Fruit fly (Drosophila melanogaster) whole organism, embryonic: ENCODE data around the gene MED14.

Experiments
- Bgb ChIP-seq: fragments of 200-800 bp; sonication (Bioruptor generic); IDR thresholded peaks from 2 replicates; pipeline ENCODE4 v1.3.6; 2022; ENCODE audit warnings: missing biosample characterization, missing genetic modification characterization; ENCODE audit not compliant: partially characterized antibody
- C15 ChIP-seq: fragments of 200-800 bp; sonication (Bioruptor generic); IDR thresholded peaks from 3 replicates; pipeline ENCODE4 v1.3.6; 2022; ENCODE audit warnings: missing biosample characterization, missing genetic modification characterization
- CG11093 ChIP-seq: fragments of 200-800 bp; sonication (Bioruptor generic); IDR thresholded peaks from 3 replicates; pipeline ENCODE4 v1.3.6; 2022; ENCODE audit warnings: missing biosample characterization, missing genetic modification characterization
- CG11696 ChIP-seq: fragments of 200-800 bp; sonication (Bioruptor generic); IDR thresholded peaks from 2 replicates; pipeline ENCODE4 v1.3.6; 2022; ENCODE audit warnings: missing biosample characterization, missing genetic modification characterization
- CG13296 ChIP-seq: fragments of 200-800 bp; sonication (Bioruptor generic); optimal IDR thresholded peaks from 3 replicates; lab custom pipeline; 2018; ENCODE audit warnings: missing biosample characterization, mild to moderate bottlenecking, missing genetic modification characterization
- CG13424 ChIP-seq: fragments of 200-800 bp; sonication (Bioruptor generic); optimal IDR thresholded peaks from 2 replicates; lab custom pipeline; 2019; ENCODE audit warnings: missing biosample characterization, mild to moderate bottlenecking, missing genetic modification characterization, moderate library complexity
- CG14710 ChIP-seq: fragments of 200-800 bp; sonication (Bioruptor generic); optimal IDR thresholded peaks from 3 replicates; lab custom pipeline; 2019; ENCODE audit warnings: missing biosample characterization, mild to moderate bottlenecking, missing genetic modification characterization, moderate library complexity
- CG2678 ChIP-seq: fragments of 200-800 bp; sonication (Bioruptor generic); optimal IDR thresholded peaks from 3 replicates; lab custom pipeline; 2019; ENCODE audit warnings: missing biosample characterization, mild to moderate bottlenecking, missing genetic modification characterization, moderate library complexity
- CG32532 ChIP-seq: fragments of 200-800 bp; sonication (Bioruptor generic); IDR thresholded peaks from 2 replicates; pipeline ENCODE4 v1.3.6; 2022; ENCODE audit warnings: missing biosample characterization, missing genetic modification characterization
- CG4707 ChIP-seq: fragments of 200-800 bp; sonication (Bioruptor generic); optimal IDR thresholded peaks from 2 replicates; lab custom pipeline; 2018; ENCODE audit warnings: missing biosample characterization, mild to moderate bottlenecking, missing genetic modification characterization, moderate library complexity
- CG4730 ChIP-seq: fragments of 200-800 bp; sonication (Bioruptor generic); IDR thresholded peaks from 2 replicates; pipeline ENCODE4 v1.3.6; 2022; ENCODE audit warnings: missing biosample characterization, missing genetic modification characterization
- CG6765 ChIP-seq: fragments of 200-800 bp; sonication (Bioruptor generic); optimal IDR thresholded peaks from 3 replicates; lab custom pipeline; 2017; ENCODE audit warnings: missing biosample characterization, mild to moderate bottlenecking, missing genetic modification characterization
- CG6854 ChIP-seq: fragments of 200-800 bp; sonication (Bioruptor generic); optimal IDR thresholded peaks from 3 replicates; lab custom pipeline; 2017; ENCODE audit warnings: missing biosample characterization, mild to moderate bottlenecking, missing genetic modification characterization
- CG9876 ChIP-seq: fragments of 200-800 bp; sonication (Bioruptor generic); optimal IDR thresholded peaks from 2 replicates; lab custom pipeline; 2016; ENCODE audit warnings: missing biosample characterization, missing genetic modification characterization
- Chrac-16 ChIP-seq: fragments of 200-800 bp; sonication (Bioruptor generic); optimal IDR thresholded peaks from 3 replicates; lab custom pipeline; 2016; ENCODE audit warnings: missing biosample characterization, missing genetic modification characterization
- CkIIα-i1 ChIP-seq: fragments of 200-800 bp; sonication (Bioruptor generic); IDR thresholded peaks from 2 replicates; pipeline ENCODE4 v1.3.6; 2022; ENCODE audit warnings: missing biosample characterization, missing genetic modification characterization
- D19B ChIP-seq: fragments of 200-800 bp; sonication (Bioruptor generic); optimal IDR thresholded peaks from 2 replicates; lab custom pipeline; 2017; ENCODE audit warnings: missing biosample characterization, mild to moderate bottlenecking, missing genetic modification characterization
- HLH3B ChIP-seq: fragments of 200-800 bp; sonication (Bioruptor generic); IDR thresholded peaks from 2 replicates; pipeline ENCODE4 v1.3.6; 2022; ENCODE audit warnings: missing biosample characterization, missing genetic modification characterization
- HLH4C ChIP-seq: fragments of 200-800 bp; sonication (Bioruptor generic); IDR thresholded peaks from 3 replicates; pipeline ENCODE4 v1.3.6; 2022; ENCODE audit warnings: missing biosample characterization, missing genetic modification characterization; ENCODE audit not compliant: partially characterized antibody
- HLHmδ ChIP-seq: fragments of 200-800 bp; sonication (Bioruptor generic); optimal IDR thresholded peaks from 2 replicates; lab custom pipeline; 2018; ENCODE audit warnings: missing biosample characterization, mild to moderate bottlenecking, missing genetic modification characterization, moderate library complexity
- HmgZ ChIP-seq: fragments of 200-800 bp; sonication (Bioruptor generic); optimal IDR thresholded peaks from 2 replicates; lab custom pipeline; 2018; ENCODE audit warnings: missing biosample characterization, mild to moderate bottlenecking, missing genetic modification characterization
- Hmr ChIP-seq: fragments of 200-800 bp; sonication (Bioruptor generic); optimal IDR thresholded peaks from 3 replicates; lab custom pipeline; 2017; ENCODE audit warnings: mild to moderate bottlenecking, missing biosample characterization, missing genetic modification reagents, missing genetic modification characterization
- Hmx ChIP-seq: fragments of 200-800 bp; sonication (Bioruptor generic); optimal IDR thresholded peaks from 2 replicates; lab custom pipeline; 2016; ENCODE audit warnings: missing biosample characterization, missing genetic modification characterization
- Lpt ChIP-seq: fragments of >200 bp; optimal IDR thresholded peaks from 2 replicates; lab custom pipeline; 2018; ENCODE audit warnings: missing biosample characterization, missing genetic modification characterization
- Neu2 ChIP-seq: fragments of 200-800 bp; sonication (Bioruptor generic); optimal IDR thresholded peaks from 3 replicates; lab custom pipeline; 2016; ENCODE audit warnings: missing biosample characterization, missing genetic modification characterization, borderline replicate concordance
- Nf-YB ChIP-seq: fragments of 200-800 bp; sonication (Bioruptor generic); optimal IDR thresholded peaks from 3 replicates; lab custom pipeline; 2019; ENCODE audit warnings: missing biosample characterization, mild to moderate bottlenecking, missing genetic modification characterization, moderate library complexity
- Nf-YC ChIP-seq: fragments of 200-800 bp; optimal IDR thresholded peaks from 3 replicates; lab custom pipeline; 2019; ENCODE audit warnings: missing biosample characterization, mild to moderate bottlenecking, missing genetic modification characterization, moderate library complexity
- PHDP ChIP-seq: fragments of 200-800 bp; sonication (Bioruptor generic); optimal IDR thresholded peaks from 3 replicates; lab custom pipeline; 2018; ENCODE audit warnings: missing biosample characterization, mild to moderate bottlenecking, missing genetic modification characterization, moderate library complexity
- Scr ChIP-seq: fragments of 200-800 bp; sonication (Bioruptor generic); IDR thresholded peaks from 2 replicates; pipeline ENCODE4 v1.3.6; 2022; ENCODE audit warnings: missing biosample characterization, missing genetic modification characterization; ENCODE audit not compliant: partially characterized antibody
- Six4 ChIP-seq: fragments of 200-800 bp; sonication (Bioruptor generic); optimal IDR thresholded peaks from 2 replicates; lab custom pipeline; 2016; ENCODE audit warnings: missing biosample characterization, missing genetic modification characterization
- Sry-β ChIP-seq: fragments of 200-800 bp; sonication (Bioruptor generic); optimal IDR thresholded peaks from 2 replicates; lab custom pipeline; 2018; ENCODE audit warnings: missing biosample characterization, mild to moderate bottlenecking, missing genetic modification characterization, moderate library complexity
- Sry-δ ChIP-seq: fragments of 200-800 bp; sonication (Bioruptor generic); optimal IDR thresholded peaks from 2 replicates; lab custom pipeline; 2016; ENCODE audit warnings: missing biosample characterization, missing genetic modification characterization
- Tbp ChIP-seq: fragments of >200 bp; optimal IDR thresholded peaks from 2 replicates; lab custom pipeline; 2018; ENCODE audit warnings: missing biosample characterization, missing genetic modification characterization
- bsh ChIP-seq, 2 experiments: fragments of 200-800 bp; sonication (Bioruptor generic); optimal IDR thresholded peaks; 2 replicates each; lab custom pipeline; 2017 to 2018; ENCODE audit warnings: mild to moderate bottlenecking in 2 of 2, missing biosample characterization in 2 of 2, missing genetic modification characterization in 2 of 2, moderate library complexity in 1 of 2
- da ChIP-seq: fragments of 200-800 bp; sonication (Bioruptor generic); optimal IDR thresholded peaks from 2 replicates; lab custom pipeline; 2016; ENCODE audit warnings: missing biosample characterization, missing genetic modification characterization
- dimm ChIP-seq: fragments of 200-800 bp; sonication (Bioruptor generic); IDR thresholded peaks from 2 replicates; pipeline ENCODE4 v1.3.6; 2022; ENCODE audit warnings: missing biosample characterization, missing genetic modification characterization
- ems ChIP-seq: fragments of 200-800 bp; sonication (Bioruptor generic); optimal IDR thresholded peaks from 3 replicates; lab custom pipeline; 2016; ENCODE audit warnings: missing biosample characterization, missing genetic modification characterization
- fd64A ChIP-seq: fragments of 200-800 bp; sonication (Bioruptor generic); optimal IDR thresholded peaks from 3 replicates; lab custom pipeline; 2018; ENCODE audit warnings: missing biosample characterization, mild to moderate bottlenecking, missing genetic modification characterization
- grn ChIP-seq: fragments of 200-800 bp; sonication (Bioruptor generic); optimal IDR thresholded peaks from 3 replicates; lab custom pipeline; 2017; ENCODE audit warnings: missing biosample characterization, missing genetic modification characterization
- gsb ChIP-seq: fragments of 200-800 bp; sonication (Bioruptor generic); IDR thresholded peaks from 2 replicates; pipeline ENCODE4 v1.3.6; 2022; ENCODE audit warnings: missing biosample characterization, missing genetic modification characterization
- jigr1 ChIP-seq: fragments of 200-800 bp; sonication (Bioruptor generic); IDR thresholded peaks from 3 replicates; pipeline ENCODE4 v1.3.6; 2022; ENCODE audit warnings: missing biosample characterization, missing genetic modification characterization
- kay ChIP-seq: fragments of 200-800 bp; sonication (Bioruptor generic); optimal IDR thresholded peaks from 2 replicates; lab custom pipeline; 2016; ENCODE audit warnings: missing biosample characterization, missing genetic modification characterization
- nerfin-1 ChIP-seq: fragments of 200-800 bp; sonication (Bioruptor generic); optimal IDR thresholded peaks from 3 replicates; lab custom pipeline; 2019; ENCODE audit warnings: missing biosample characterization, mild to moderate bottlenecking, missing genetic modification characterization, moderate library complexity
- pho ChIP-seq: fragments of 200-800 bp; sonication (Bioruptor generic); optimal IDR thresholded peaks from 2 replicates; lab custom pipeline; 2016; ENCODE audit warnings: missing biosample characterization, missing genetic modification characterization
- rib ChIP-seq: fragments of 200-800 bp; sonication (Bioruptor generic); IDR thresholded peaks from 2 replicates; pipeline ENCODE4 v1.3.6; 2022; ENCODE audit warnings: missing biosample characterization, missing genetic modification characterization
- sim ChIP-seq: fragments of 200-800 bp; sonication (Bioruptor generic); IDR thresholded peaks from 2 replicates; pipeline ENCODE4 v1.3.6; 2022; ENCODE audit warnings: missing biosample characterization, missing genetic modification characterization
- tup ChIP-seq: fragments of 200-800 bp; sonication (Bioruptor generic); optimal IDR thresholded peaks from 2 replicates; lab custom pipeline; 2016; ENCODE audit warnings: missing biosample characterization, mild to moderate bottlenecking, missing genetic modification characterization, moderate library complexity
- yki ChIP-seq: fragments of >200 bp; optimal IDR thresholded peaks from 3 replicates; lab custom pipeline; 2018

Gene MED14

DNA sequence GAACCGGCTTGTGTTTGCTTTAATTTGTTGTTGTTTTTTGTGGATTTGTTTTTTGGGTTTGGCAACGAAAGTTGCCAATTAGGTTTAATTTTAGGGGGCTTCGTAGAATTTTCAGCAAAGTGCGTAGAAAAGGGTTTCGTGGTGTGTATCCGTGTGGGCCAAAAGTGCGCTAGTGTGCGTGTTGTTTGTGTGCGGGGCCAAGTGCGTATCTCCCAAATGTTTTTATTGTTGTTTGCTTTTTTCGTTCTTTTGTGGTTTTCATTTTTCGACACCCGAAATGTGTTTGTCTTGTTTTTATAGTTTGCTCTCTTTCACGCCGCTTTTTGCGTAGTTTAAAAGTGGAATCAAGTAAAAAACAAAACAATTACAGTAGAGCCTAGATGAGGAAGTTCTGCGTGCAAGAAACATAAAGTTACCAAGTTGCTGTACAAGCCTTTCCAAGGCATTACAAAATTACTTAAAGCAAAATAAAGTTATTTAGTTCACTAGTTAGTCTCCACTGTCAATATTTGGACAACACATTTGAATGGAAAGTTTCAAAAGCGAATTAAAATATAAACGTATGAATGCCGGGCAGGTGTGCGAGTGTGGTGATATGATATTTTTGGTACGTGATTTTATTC, 46.1 kb upstream of the MED14 start (continued):
- no peak for TF ChIP-seq CG14710 (tag; lab: Kevin White, UChicago)
- TF ChIP-seq Hmr (GFP tag; lab: Kevin White, UChicago) = peak; percentile 90
- TF ChIP-seq jigr1 = peak; percentile 40; the same call in 1 of the 3 replicates
- TF ChIP-seq Hmx (GFP tag; lab: Kevin White, UChicago) = peak; percentile 63
- peak; percentile 48 for TF ChIP-seq da
- TF ChIP-seq Nf-YB (GFP tag; lab: Kevin White, UChicago) = peak; percentile 13
- no peak for TF ChIP-seq HLHmδ (GFP tag; lab: Kevin White, UChicago)
- peak; percentile 69 for TF ChIP-seq tup (GFP tag; lab: Kevin White, UChicago)
- peak; percentile 46; the same call in 1 of the 2 replicates for TF ChIP-seq HLH3B
- peak; percentile 54 for TF ChIP-seq ems (GFP tag; lab: Kevin White, UChicago)
- TF ChIP-seq Lpt (GFP tag; lab: Kevin White, UChicago) = no peak
- TF ChIP-seq CG13424 = peak; percentile 34
- no peak for TF ChIP-seq Six4 (GFP tag; lab: Kevin White, UChicago)
- no peak for TF ChIP-seq fd64A (GFP tag; lab: Kevin White, UChicago)
- TF ChIP-seq sim (GFP tag; lab: Robert Waterston, UW) = no peak
- TF ChIP-seq CG4707 (GFP tag; lab: Kevin White, UChicago) = no peak
- TF ChIP-seq Tbp (GFP tag; lab: Kevin White, UChicago) = no peak
- no peak for TF ChIP-seq dimm (GFP tag; lab: Robert Waterston, UW)
- no peak for TF ChIP-seq Scr
- no peak for TF ChIP-seq Sry-β (GFP tag; lab: Kevin White, UChicago)

DNA sequence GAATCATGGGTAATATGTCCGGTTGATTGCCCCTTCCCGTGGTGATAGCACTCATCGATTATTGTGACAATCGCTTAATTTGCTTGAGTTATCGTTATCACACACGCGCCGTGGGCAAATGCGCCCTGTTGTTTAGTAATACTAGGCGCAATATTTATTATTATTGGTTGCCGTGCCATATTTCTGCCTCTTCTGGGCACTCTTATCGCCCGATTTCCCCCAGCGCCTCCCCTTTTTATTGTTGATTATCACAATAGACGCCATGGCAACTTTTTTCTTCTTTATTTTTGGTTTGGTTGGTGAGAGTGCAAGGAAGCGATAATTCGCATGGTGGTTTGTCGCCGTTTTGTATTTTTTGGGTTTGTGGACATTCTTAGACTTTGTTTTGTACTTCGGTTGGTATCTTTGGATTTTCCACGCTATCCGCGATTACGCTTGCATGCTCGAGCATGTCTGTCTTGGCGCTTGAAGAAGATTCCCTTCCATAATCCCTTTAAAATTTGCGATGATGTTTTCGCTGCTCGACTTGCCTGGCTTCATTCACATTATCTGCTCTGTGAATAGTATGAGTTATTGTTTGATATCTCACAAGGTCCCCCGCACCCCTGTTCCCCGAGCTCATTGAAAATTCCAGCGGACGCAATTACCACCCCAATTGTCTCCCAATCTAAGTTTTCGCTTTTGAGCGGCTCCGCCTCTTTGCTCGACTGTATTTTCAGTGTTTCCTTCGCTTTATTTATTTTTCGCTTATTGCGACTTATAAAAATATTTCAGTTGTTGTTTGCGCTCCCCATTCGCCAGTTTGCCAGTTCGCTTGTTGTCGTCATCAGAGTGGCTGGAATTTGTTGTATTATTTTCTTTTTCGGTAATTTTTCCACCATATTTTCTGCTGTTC, 44.5 kb upstream of the MED14 start:
- no peak for TF ChIP-seq ems (GFP tag; lab: Kevin White, UChicago)
- no peak for TF ChIP-seq CG11696 (GFP tag; lab: Robert Waterston, UW)
- TF ChIP-seq CG32532 = peak; percentile 39
- TF ChIP-seq grn (GFP tag; lab: Kevin White, UChicago) = peak; percentile 62
- no peak for TF ChIP-seq CG9876 (GFP tag; lab: Kevin White, UChicago)
- no peak for TF ChIP-seq yki (lab: Kevin White, UChicago)
- TF ChIP-seq CG2678 (tag; lab: Kevin White, UChicago) = peak; percentile 40
- peak; percentile 68 for TF ChIP-seq nerfin-1 (tag; lab: Kevin White, UChicago)
- TF ChIP-seq gsb (GFP tag; lab: Robert Waterston, UW) = no peak
- TF ChIP-seq Neu2 (GFP tag; lab: Kevin White, UChicago) = no peak
- TF ChIP-seq PHDP = peak; percentile 22
- TF ChIP-seq Chrac-16 (GFP tag; lab: Kevin White, UChicago) = no peak
- no peak for TF ChIP-seq Sry-δ (GFP tag; lab: Kevin White, UChicago)
- TF ChIP-seq Bgb (GFP tag; lab: Robert Waterston, UW) = no peak; the same call in 1 of the 2 replicates
- TF ChIP-seq CG4730 (GFP tag; lab: Robert Waterston, UW) = no peak
- peak; percentile 9 for TF ChIP-seq HmgZ (tag; lab: Kevin White, UChicago)
- no peak for TF ChIP-seq kay (GFP tag; lab: Kevin White, UChicago)
- TF ChIP-seq CG11093 = no peak
- TF ChIP-seq rib = peak; percentile 45; the same call in 1 of the 2 replicates
- TF ChIP-seq bsh (GFP tag; optimal IDR thresholded peaks at IDR 0.05; lab: Kevin White, UChicago) = no peak
- TF ChIP-seq D19B = peak; percentile 7
- peak; percentile 31 for TF ChIP-seq CG13296 (GFP tag; lab: Kevin White, UChicago)
- peak; percentile 50; the same call in 2 of the 3 replicates for TF ChIP-seq HLH4C (GFP tag; lab: Robert Waterston, UW)
- TF ChIP-seq CG6765 (GFP tag; lab: Kevin White, UChicago) = peak; percentile 46
- TF ChIP-seq Nf-YC (tag; lab: Kevin White, UChicago) = peak; percentile 15
- TF ChIP-seq CG6854 = peak; percentile 21
- TF ChIP-seq CkIIα-i1 = no peak
- peak; percentile 20 for TF ChIP-seq pho (GFP tag; lab: Kevin White, UChicago)
- TF ChIP-seq C15 (GFP tag; lab: Robert Waterston, UW) = no peak
